Fruit fly (Drosophila melanogaster): ENCODE measurements around the gene Rrp6.

Gene Rrp6

DNA sequence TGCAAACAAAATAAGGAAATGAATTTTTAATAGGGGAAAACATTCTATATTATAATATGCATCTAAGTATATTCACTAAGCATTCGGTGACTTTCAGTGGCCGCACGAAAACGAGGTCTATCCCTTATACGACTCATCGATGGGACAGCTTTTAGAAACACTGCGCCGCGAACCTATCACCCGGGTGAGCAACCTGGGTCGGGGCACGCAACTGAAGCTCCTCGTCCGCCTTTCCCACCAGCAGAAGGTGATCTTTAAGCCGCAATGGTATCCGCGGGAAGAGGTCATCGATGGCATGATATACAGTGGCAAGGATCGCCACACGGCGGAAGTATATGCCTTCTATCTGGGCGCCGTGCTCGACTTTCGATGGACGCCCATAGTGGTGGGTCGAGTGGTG is 5.2 kb downstream of the Rrp6 start:
- TF ChIP-seq Ets65A (GFP tag) (peak; percentile 90), ranshi (GFP tag; IDR thresholded peaks at IDR 0.05) (no peak), CG7372 (GFP tag; IDR thresholded peaks at IDR 0.05) (0 out of 2 replicates have a peak, but pooled peaks have one; percentile 18), Poxn (GFP tag; IDR thresholded peaks at IDR 0.05) (no peak), sd (tag; optimal IDR thresholded peaks at IDR 0.05) (no peak), bowl (GFP tag; IDR thresholded peaks at IDR 0.05) (no peak), CG6272 (GFP tag; IDR thresholded peaks at IDR 0.05) (no peak)

- TF ChIP-seq CG7928 (GFP tag; optimal IDR thresholded peaks at IDR 0.05) (peak; percentile 96), CG16813 (GFP tag; IDR thresholded peaks at IDR 0.05; ENCODE audit: partially characterized antibody) (0 out of 3 replicates have a peak, but pooled peaks have one; percentile 11), nmo (GFP tag; optimal IDR thresholded peaks at IDR 0.05) (peak; percentile 10), CG17829 (tag; optimal IDR thresholded peaks at IDR 0.05) (peak; percentile 5), BEAF-32 (GFP tag; optimal IDR thresholded peaks at IDR 0.05) (peak; percentile 25), Dll (GFP tag; IDR thresholded peaks at IDR 0.05; ENCODE audit: partially characterized antibody) (0 out of 4 replicates have a peak, but pooled peaks have one; percentile 31), Myb (GFP tag; optimal IDR thresholded peaks at IDR 0.05) (peak; percentile 64), mld (GFP tag; IDR thresholded peaks at IDR 0.05; ENCODE audit: partially characterized antibody) (0 out of 3 replicates have a peak, but pooled peaks have one; percentile 6), Elba2 (GFP tag; optimal IDR thresholded peaks at IDR 0.05) (peak; percentile 38), lmd (GFP tag; IDR thresholded peaks at IDR 0.05) (no peak), MBD-R2 (GFP tag; IDR thresholded peaks at IDR 0.05) (peak; percentile 89), Sry-δ (GFP tag; optimal IDR thresholded peaks at IDR 0.05) (peak; percentile 7), psq (GFP tag; optimal IDR thresholded peaks at IDR 0.05) (peak; percentile 74), amos (GFP tag; IDR thresholded peaks at IDR 0.05; ENCODE audit: partially characterized antibody) (peak; percentile 41; the same call in 1 of the 2 replicates), slp2 (GFP tag; optimal IDR thresholded peaks at IDR 0.05) (peak; percentile 3), CG15514 (GFP tag; optimal IDR thresholded peaks at IDR 0.05) (peak; percentile 26), bowl (GFP tag; IDR thresholded peaks at IDR 0.05) (no peak), cwo (GFP tag; optimal IDR thresholded peaks at IDR 0.05) (peak; percentile 33), pzg (GFP tag; optimal IDR thresholded peaks at IDR 0.05) (peak; percentile 68), Dp (GFP tag; optimal IDR thresholded peaks at IDR 0.05) (peak; percentile 95), Pdp1 (GFP tag; optimal IDR thresholded peaks at IDR 0.05) (peak in 1 of 2 experiments; percentile 81), bbx (GFP tag; IDR thresholded peaks at IDR 0.05; ENCODE audit: partially characterized antibody) (0 out of 2 replicates have a peak, but pooled peaks have one; percentile 17), pho (GFP tag; optimal IDR thresholded peaks at IDR 0.05) (no peak), CG9215 (GFP tag; IDR thresholded peaks at IDR 0.05) (no peak), unc-4 (GFP tag; IDR thresholded peaks at IDR 0.05; ENCODE audit: partially characterized antibody) (peak; percentile 49; the same call in 1 of the 2 replicates), CG14667 (GFP tag; IDR thresholded peaks at IDR 0.05) (no peak), CG1603 (tag; optimal IDR thresholded peaks at IDR 0.05) (peak; percentile 50), exex (tag; optimal IDR thresholded peaks at IDR 0.05) (no peak), trem (tag; optimal IDR thresholded peaks at IDR 0.05) (peak; percentile 32), CG15269 (tag; optimal IDR thresholded peaks at IDR 0.05) (no peak), CG14710 (tag; optimal IDR thresholded peaks at IDR 0.05) (peak; percentile 44), Drgx (GFP tag; IDR thresholded peaks at IDR 0.05) (0 out of 2 replicates have a peak, but pooled peaks have one; percentile 16), Max (GFP tag; optimal IDR thresholded peaks at IDR 0.05) (peak; percentile 53), CHES-1-like (GFP tag; optimal IDR thresholded peaks at IDR 0.05) (peak; percentile 55), CG34422 (GFP tag; IDR thresholded peaks at IDR 0.05) (peak; percentile 87; the same call in 2 of the 3 replicates), sna (GFP tag; IDR thresholded peaks at IDR 0.05; ENCODE audit: partially characterized antibody) (0 out of 2 replicates have a peak, but pooled peaks have one; percentile 14), HLH4C (GFP tag; IDR thresholded peaks at IDR 0.05; ENCODE audit: partially characterized antibody) (peak; percentile 43; the same call in 1 of the 3 replicates), CG2116 (GFP tag; optimal IDR thresholded peaks at IDR 0.05) (peak; percentile 30), hbn (GFP tag; IDR thresholded peaks at IDR 0.05; ENCODE audit: partially characterized antibody) (peak; percentile 34), zf30C (GFP tag; optimal IDR thresholded peaks at IDR 0.05) (peak; percentile 39)
Observed at dm6 chr3R:14879207-14879863, 6.7 kb downstream of the Rrp6 start, which contains the start of gene CG3631. TSS of gene CG3631 (plus strand) at chr3R:14879457.
